Fruit fly (Drosophila melanogaster) whole organism, embryonic: ENCODE results near the gene CG6425.

Source experiments
- CG10366 ChIP-seq: fragments of 200-800 bp; sonication (Bioruptor generic); IDR thresholded peaks from 2 replicates; pipeline ENCODE4 v1.3.6; 2022; ENCODE audit warnings: missing biosample characterization, missing genetic modification characterization
- CG11398 ChIP-seq: fragments of 200-800 bp; sonication (Bioruptor generic); optimal IDR thresholded peaks from 2 replicates; lab custom pipeline; 2016; ENCODE audit warnings: missing biosample characterization, missing genetic modification characterization
- CG11560 ChIP-seq: fragments of 200-800 bp; sonication (Bioruptor generic); IDR thresholded peaks from 3 replicates; pipeline ENCODE4 v1.3.6; 2022; ENCODE audit warnings: missing biosample characterization, missing genetic modification characterization
- CG11695 ChIP-seq: fragments of 200-800 bp; sonication (Bioruptor generic); IDR thresholded peaks from 3 replicates; pipeline ENCODE4 v1.3.6; 2022; ENCODE audit warnings: missing biosample characterization, missing genetic modification characterization
- CG11723 ChIP-seq: fragments of 200-800 bp; sonication (Bioruptor generic); optimal IDR thresholded peaks from 2 replicates; lab custom pipeline; 2017; ENCODE audit warnings: missing biosample characterization, mild to moderate bottlenecking, missing genetic modification characterization
- CG14860 ChIP-seq: fragments of 200-800 bp; sonication (Bioruptor generic); IDR thresholded peaks from 3 replicates; pipeline ENCODE4 v1.3.6; 2022; ENCODE audit warnings: missing biosample characterization, missing genetic modification characterization; ENCODE audit not compliant: partially characterized antibody
- CG15073 ChIP-seq: fragments of 200-800 bp; sonication (Bioruptor generic); optimal IDR thresholded peaks from 2 replicates; lab custom pipeline; 2016; ENCODE audit warnings: missing biosample characterization, missing genetic modification characterization
- CG15696 ChIP-seq: fragments of 200-800 bp; sonication (Bioruptor generic); optimal IDR thresholded peaks from 2 replicates; lab custom pipeline; 2019; ENCODE audit warnings: missing biosample characterization, mild to moderate bottlenecking, missing genetic modification characterization, moderate library complexity
- CG1602 ChIP-seq: fragments of 200-800 bp; sonication (Bioruptor generic); optimal IDR thresholded peaks from 3 replicates; lab custom pipeline; 2016; ENCODE audit warnings: missing biosample characterization, missing genetic modification characterization
- CG1603 ChIP-seq: fragments of 200-800 bp; sonication (Bioruptor generic); optimal IDR thresholded peaks from 2 replicates; lab custom pipeline; 2019; ENCODE audit warnings: missing biosample characterization, mild to moderate bottlenecking, missing genetic modification characterization, moderate library complexity
- CG16863 ChIP-seq: fragments of 200-800 bp; sonication (Bioruptor generic); optimal IDR thresholded peaks from 3 replicates; lab custom pipeline; 2016; ENCODE audit warnings: missing biosample characterization, missing genetic modification characterization
- CG17361 ChIP-seq: fragments of 200-800 bp; sonication (Bioruptor generic); IDR thresholded peaks from 3 replicates; pipeline ENCODE4 v1.3.6; 2022; ENCODE audit warnings: missing biosample characterization, missing genetic modification characterization
- CG17829 ChIP-seq: fragments of 200-800 bp; optimal IDR thresholded peaks from 2 replicates; lab custom pipeline; 2019; ENCODE audit warnings: missing biosample characterization, mild to moderate bottlenecking, missing genetic modification characterization, moderate library complexity
- CG18476 ChIP-seq: fragments of 200-800 bp; sonication (Bioruptor generic); optimal IDR thresholded peaks from 2 replicates; lab custom pipeline; 2016; ENCODE audit warnings: missing biosample characterization, mild to moderate bottlenecking, missing genetic modification characterization
- CG18619 ChIP-seq: fragments of 200-800 bp; sonication (Bioruptor generic); optimal IDR thresholded peaks from 3 replicates; lab custom pipeline; 2017; ENCODE audit warnings: missing biosample characterization, mild to moderate bottlenecking, missing genetic modification characterization
- CG30020 ChIP-seq: fragments of 200-800 bp; optimal IDR thresholded peaks from 2 replicates; lab custom pipeline; 2019; ENCODE audit warnings: missing biosample characterization, mild to moderate bottlenecking, missing genetic modification characterization, moderate library complexity
- CG31441 ChIP-seq: fragments of 200-800 bp; sonication (Bioruptor generic); IDR thresholded peaks from 2 replicates; pipeline ENCODE4 v1.3.6; 2022; ENCODE audit warnings: missing biosample characterization, missing genetic modification characterization
- CG3847 ChIP-seq: fragments of 200-800 bp; sonication (Bioruptor generic); IDR thresholded peaks from 2 replicates; pipeline ENCODE4 v1.3.6; 2022; ENCODE audit warnings: missing biosample characterization, missing genetic modification characterization
- CG4404 ChIP-seq: fragments of 200-800 bp; sonication (Bioruptor generic); IDR thresholded peaks from 2 replicates; pipeline ENCODE4 v1.3.6; 2022; ENCODE audit warnings: missing biosample characterization, missing genetic modification characterization
- CG9215 ChIP-seq: fragments of 200-800 bp; sonication (Bioruptor generic); IDR thresholded peaks from 2 replicates; pipeline ENCODE4 v1.3.6; 2022; ENCODE audit warnings: missing biosample characterization, missing genetic modification characterization
- CoRest ChIP-seq: fragments of 200-800 bp; sonication (Bioruptor generic); optimal IDR thresholded peaks from 3 replicates; lab custom pipeline; 2018; ENCODE audit warnings: missing biosample characterization, mild to moderate bottlenecking, missing genetic modification characterization, moderate library complexity
- Lhr ChIP-seq: fragments of 200-800 bp; sonication (Bioruptor generic); optimal IDR thresholded peaks from 3 replicates; lab custom pipeline; 2017; ENCODE audit warnings: mild to moderate bottlenecking, missing biosample characterization, missing genetic modification reagents, missing genetic modification characterization
- Med ChIP-seq: fragments of 200-800 bp; sonication (Bioruptor generic); peaks from one replicate; lab custom pipeline; 2016; ENCODE audit warnings: missing biosample characterization, missing genetic modification characterization, mild to moderate bottlenecking, inconsistent platforms, moderate library complexity
- Meics ChIP-seq: fragments of 200-800 bp; sonication (Bioruptor generic); optimal IDR thresholded peaks from 2 replicates; lab custom pipeline; 2017; ENCODE audit warnings: missing biosample characterization, mild to moderate bottlenecking, missing genetic modification characterization
- Myb ChIP-seq: fragments of 200-800 bp; sonication (Bioruptor generic); optimal IDR thresholded peaks from 2 replicates; lab custom pipeline; 2016; ENCODE audit warnings: missing biosample characterization, missing genetic modification characterization
- Nf-YA ChIP-seq: fragments of 200-800 bp; sonication (Bioruptor generic); IDR thresholded peaks from 2 replicates; pipeline ENCODE4 v1.3.6; 2022; ENCODE audit warnings: missing biosample characterization, missing genetic modification characterization
- Oli ChIP-seq: fragments of 200-800 bp; sonication (Bioruptor generic); optimal IDR thresholded peaks from 2 replicates; lab custom pipeline; 2018; ENCODE audit warnings: missing biosample characterization, mild to moderate bottlenecking, missing genetic modification characterization, moderate library complexity
- Ptx1 ChIP-seq: fragments of 200-800 bp; sonication (Bioruptor generic); IDR thresholded peaks from 2 replicates; pipeline ENCODE4 v1.3.6; 2022; ENCODE audit warnings: missing biosample characterization, missing genetic modification characterization
- Side ChIP-seq: fragments of 200-800 bp; sonication (Bioruptor generic); optimal IDR thresholded peaks from 2 replicates; lab custom pipeline; 2016; ENCODE audit warnings: missing biosample characterization, missing genetic modification characterization
- Sry-β ChIP-seq: fragments of 200-800 bp; sonication (Bioruptor generic); optimal IDR thresholded peaks from 2 replicates; lab custom pipeline; 2018; ENCODE audit warnings: missing biosample characterization, mild to moderate bottlenecking, missing genetic modification characterization, moderate library complexity
- YL-1 ChIP-seq: fragments of 200-800 bp; sonication (Bioruptor generic); optimal IDR thresholded peaks from 3 replicates; lab custom pipeline; 2017; ENCODE audit warnings: missing biosample characterization, mild to moderate bottlenecking, missing genetic modification characterization
- ase ChIP-seq: fragments of 200-800 bp; sonication (Bioruptor generic); IDR thresholded peaks from 3 replicates; pipeline ENCODE4 v1.3.6; 2022; ENCODE audit warnings: missing biosample characterization, missing genetic modification characterization
- danr ChIP-seq: fragments of 200-800 bp; sonication (Bioruptor generic); IDR thresholded peaks from 2 replicates; pipeline ENCODE4 v1.3.6; 2022; ENCODE audit warnings: missing biosample characterization, missing genetic modification characterization
- dmrt11E ChIP-seq: fragments of 200-800 bp; sonication (Bioruptor generic); optimal IDR thresholded peaks from 3 replicates; lab custom pipeline; 2018; ENCODE audit warnings: missing biosample characterization, mild to moderate bottlenecking, missing genetic modification characterization, moderate library complexity
- dysf ChIP-seq: fragments of 200-800 bp; sonication (Bioruptor generic); IDR thresholded peaks from 3 replicates; pipeline ENCODE4 v1.3.6; 2022; ENCODE audit warnings: missing biosample characterization, missing genetic modification characterization
- emc ChIP-seq: fragments of 200-800 bp; sonication (Bioruptor generic); optimal IDR thresholded peaks from 2 replicates; lab custom pipeline; 2016; ENCODE audit warnings: missing biosample characterization, missing genetic modification characterization
- exex ChIP-seq: fragments of 200-800 bp; sonication (Bioruptor generic); optimal IDR thresholded peaks from 4 replicates; lab custom pipeline; 2018; ENCODE audit warnings: missing biosample characterization, mild to moderate bottlenecking, missing genetic modification characterization, moderate library complexity
- gfzf ChIP-seq: fragments of 200-800 bp; sonication (Bioruptor generic); optimal IDR thresholded peaks from 2 replicates; lab custom pipeline; 2016; ENCODE audit warnings: missing biosample characterization, mild to moderate bottlenecking, missing genetic modification characterization, moderate library complexity
- grau ChIP-seq: fragments of 200-800 bp; optimal IDR thresholded peaks from 3 replicates; lab custom pipeline; 2019; ENCODE audit warnings: missing biosample characterization, mild to moderate bottlenecking, missing genetic modification characterization, moderate library complexity
- hth ChIP-seq: fragments of >200 bp; optimal IDR thresholded peaks from 2 replicates; lab custom pipeline; 2017; ENCODE audit warnings: inconsistent platforms
- kni ChIP-seq: fragments of 200-800 bp; sonication (Bioruptor generic); optimal IDR thresholded peaks from 3 replicates; lab custom pipeline; 2017; ENCODE audit warnings: mild to moderate bottlenecking, missing biosample characterization, missing genetic modification reagents, missing genetic modification characterization
- lilli ChIP-seq: fragments of 200-800 bp; sonication (Bioruptor generic); optimal IDR thresholded peaks from 3 replicates; lab custom pipeline; 2016; ENCODE audit warnings: missing biosample characterization, missing genetic modification characterization
- lov ChIP-seq, 2 experiments: fragments of 200-800 bp in 1 of 2; fragments of >200 bp in 1 of 2; sonication (Bioruptor generic) in 1 of 2; IDR thresholded peaks in 1 of 2; optimal IDR thresholded peaks in 1 of 2; 2 replicates in 1 of 2; 3 replicates in 1 of 2; pipeline versions ENCODE4 v1.3.6 to Lab custom; 2017 to 2022; ENCODE audit warnings: missing biosample characterization in 1 of 2, missing genetic modification characterization in 1 of 2
- mam ChIP-seq: fragments of 200-800 bp; sonication (Bioruptor generic); optimal IDR thresholded peaks from 3 replicates; lab custom pipeline; 2016; ENCODE audit warnings: missing biosample characterization, missing genetic modification characterization
- pan ChIP-seq, 4 experiments: fragments of >200 bp in 3 of 4; fragments of 200-800 bp in 1 of 4; sonication (Bioruptor generic) in 1 of 4; optimal IDR thresholded peaks in 3 of 4; IDR thresholded peaks in 1 of 4; 2 replicates each; pipeline versions ENCODE4 v1.3.6 to Lab custom; 2017 to 2022; ENCODE audit warnings: missing biosample characterization in 2 of 4, missing genetic modification characterization in 2 of 4, mixed read lengths in 1 of 4
- row ChIP-seq: fragments of 200-800 bp; sonication (Bioruptor generic); IDR thresholded peaks from 3 replicates; pipeline ENCODE4 v1.3.6; 2022; ENCODE audit warnings: missing biosample characterization, missing genetic modification characterization
- trem ChIP-seq: fragments of 200-800 bp; optimal IDR thresholded peaks from 3 replicates; lab custom pipeline; 2019; ENCODE audit warnings: missing biosample characterization, mild to moderate bottlenecking, missing genetic modification characterization, moderate library complexity
- tx ChIP-seq: fragments of 200-800 bp; sonication (Bioruptor generic); optimal IDR thresholded peaks from 2 replicates; lab custom pipeline; 2016; ENCODE audit warnings: missing biosample characterization, missing genetic modification characterization
- wdn ChIP-seq: fragments of 200-800 bp; sonication (Bioruptor generic); IDR thresholded peaks from 2 replicates; pipeline ENCODE4 v1.3.6; 2022; ENCODE audit warnings: missing biosample characterization, missing genetic modification characterization
- zen ChIP-seq: fragments of 200-800 bp; sonication (Bioruptor generic); optimal IDR thresholded peaks from 3 replicates; lab custom pipeline; 2018; ENCODE audit warnings: missing biosample characterization, mild to moderate bottlenecking, missing genetic modification characterization, moderate library complexity

The CG6425 gene

DNA sequence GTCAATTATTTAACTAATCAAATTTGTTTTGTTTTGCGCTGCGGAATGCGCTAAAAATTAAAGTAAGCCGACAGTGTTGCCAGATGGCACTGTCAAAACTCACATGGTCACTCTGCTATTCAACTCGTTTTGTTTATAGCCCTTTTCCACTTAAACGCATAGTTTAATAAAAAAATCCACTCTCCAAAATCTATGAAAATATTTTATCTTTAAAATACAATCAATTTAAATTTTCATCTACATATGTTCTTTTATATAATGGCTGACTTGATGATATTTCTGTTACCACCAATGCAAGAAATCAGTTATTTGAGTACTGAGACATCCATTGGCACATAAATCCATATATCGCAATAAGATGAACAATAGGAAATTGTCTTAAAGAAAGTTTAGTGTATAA is at the start of gene CG6425 (continued):
- peak; percentile 31 for TF ChIP-seq dmrt11E (tag; lab: Kevin White, UChicago)
- peak; percentile 39; the same call in 1 of the 2 replicates for TF ChIP-seq wdn (GFP tag; lab: Robert Waterston, UW)
- TF ChIP-seq lov (optimal IDR thresholded peaks at IDR 0.05; lab: Kevin White, UChicago), result no peak
- no peak for TF ChIP-seq lov (GFP tag; IDR thresholded peaks at IDR 0.05; lab: Robert Waterston, UW)
- no peak for TF ChIP-seq hth (lab: Kevin White, UChicago)
- TF ChIP-seq mam (GFP tag; lab: Kevin White, UChicago), result peak; percentile 15
- no peak for TF ChIP-seq CG16863 (GFP tag; lab: Kevin White, UChicago)
- TF ChIP-seq CG11723 (GFP tag; lab: Kevin White, UChicago), result no peak
- no peak for TF ChIP-seq kni (GFP tag; lab: Kevin White, UChicago)
- TF ChIP-seq CG11695 (GFP tag; lab: Robert Waterston, UW), result no peak
- TF ChIP-seq Myb (GFP tag; lab: Kevin White, UChicago), result no peak
- no peak for TF ChIP-seq pan (optimal IDR thresholded peaks at IDR 0.05; lab: Kevin White, UChicago)
- TF ChIP-seq pan (GFP tag; optimal IDR thresholded peaks at IDR 0.05 in 1 of 2, IDR thresholded peaks at IDR 0.05 in 1 of 2), result peak in 1 of 2 experiments; percentile 34
- TF ChIP-seq emc (GFP tag; lab: Kevin White, UChicago), result no peak
- peak; percentile 5 for TF ChIP-seq CG1602
- TF ChIP-seq CG15696, result peak; percentile 14
- TF ChIP-seq Med, result peak; percentile 72
- 0 out of 3 replicates have a peak, but pooled peaks have one; percentile 7 for TF ChIP-seq ase (GFP tag; lab: Robert Waterston, UW)
- TF ChIP-seq CG18476 (GFP tag; lab: Kevin White, UChicago), result no peak
- no peak for TF ChIP-seq CG15073 (GFP tag; lab: Kevin White, UChicago)
- no peak for TF ChIP-seq CG11560 (tag; lab: Robert Waterston, UW)
- TF ChIP-seq gfzf (GFP tag; lab: Kevin White, UChicago), result peak; percentile 62
- peak; percentile 38; the same call in 1 of the 2 replicates for TF ChIP-seq CG31441 (GFP tag; lab: Robert Waterston, UW)
- TF ChIP-seq Ptx1, result peak; percentile 27; the same call in 1 of the 2 replicates
- peak; percentile 8 for TF ChIP-seq trem (tag; lab: Kevin White, UChicago)
- TF ChIP-seq YL-1 (GFP tag; lab: Kevin White, UChicago), result no peak
- peak; percentile 38; the same call in 1 of the 2 replicates for TF ChIP-seq CG10366 (GFP tag; lab: Robert Waterston, UW)
- no peak for TF ChIP-seq CG17829 (tag; lab: Kevin White, UChicago)
- TF ChIP-seq CG17361, result peak; percentile 56; the same call in 2 of the 3 replicates
- 0 out of 2 replicates have a peak, but pooled peaks have one; percentile 13 for TF ChIP-seq CG4404 (GFP tag; lab: Robert Waterston, UW)
- TF ChIP-seq CG9215 (GFP tag; lab: Robert Waterston, UW), result no peak
- peak; percentile 51 for TF ChIP-seq CG1603 (tag; lab: Kevin White, UChicago)
- TF ChIP-seq CG3847 (GFP tag; lab: Robert Waterston, UW), result peak; percentile 79
- peak; percentile 89 for TF ChIP-seq CG30020 (tag; lab: Kevin White, UChicago)
- no peak for TF ChIP-seq danr (GFP tag; lab: Robert Waterston, UW)
- no peak for TF ChIP-seq zen
- TF ChIP-seq dysf (GFP tag; lab: Robert Waterston, UW), result peak; percentile 61; the same call in 2 of the 3 replicates
- peak; percentile 89 for TF ChIP-seq row (GFP tag; lab: Robert Waterston, UW)
- no peak for TF ChIP-seq Oli
- TF ChIP-seq Side (GFP tag; lab: Kevin White, UChicago), result no peak
- TF ChIP-seq grau (tag; lab: Kevin White, UChicago), result peak; percentile 38
- TF ChIP-seq tx (GFP tag; lab: Kevin White, UChicago), result no peak
- peak; percentile 38 for TF ChIP-seq lilli
- no peak for TF ChIP-seq Nf-YA (GFP tag; lab: Robert Waterston, UW)
- TF ChIP-seq Sry-β (GFP tag; lab: Kevin White, UChicago), result no peak
- TF ChIP-seq Meics, result no peak
- TF ChIP-seq CG14860 (GFP tag; lab: Robert Waterston, UW), result no peak
- TF ChIP-seq exex (tag; lab: Kevin White, UChicago), result no peak
- TF ChIP-seq Lhr (GFP tag; lab: Kevin White, UChicago), result peak; percentile 37
- no peak for TF ChIP-seq CG11398
- no peak for TF ChIP-seq CG18619 (GFP tag; lab: Kevin White, UChicago)
- TF ChIP-seq CoRest (tag; lab: Kevin White, UChicago), result peak; percentile 63
